Fruit fly (Drosophila melanogaster): ENCODE measurements around the gene Hsp23.

The Hsp23 gene

dm6 chr3L:9397156-9397555 is 15.5 kb downstream of the Hsp23 start (continued):
- TF ChIP-seq CG15269 (tag; optimal IDR thresholded peaks at IDR 0.05) = peak; percentile 1
- TF ChIP-seq HLH4C (GFP tag; IDR thresholded peaks at IDR 0.05; ENCODE audit: partially characterized antibody) = no peak
- TF ChIP-seq CG1832 (GFP tag; optimal IDR thresholded peaks at IDR 0.05) = no peak
- no peak for TF ChIP-seq dan (GFP tag; IDR thresholded peaks at IDR 0.05)
- TF ChIP-seq fd64A (GFP tag; optimal IDR thresholded peaks at IDR 0.05) = peak; percentile 82
- no peak for TF ChIP-seq Ravus (GFP tag; IDR thresholded peaks at IDR 0.05)
- TF ChIP-seq CG10959 (GFP tag; IDR thresholded peaks at IDR 0.05) = peak; percentile 32; the same call in 1 of the 2 replicates
- TF ChIP-seq kay (GFP tag; optimal IDR thresholded peaks at IDR 0.05) = peak; percentile 12
- peak; percentile 31 for TF ChIP-seq CG7786 (GFP tag; optimal IDR thresholded peaks at IDR 0.05)
- no peak for TF ChIP-seq trh (GFP tag; optimal IDR thresholded peaks at IDR 0.05)
- no peak for TF ChIP-seq Scr (GFP tag; IDR thresholded peaks at IDR 0.05; ENCODE audit: partially characterized antibody)
- no peak for TF ChIP-seq mld (GFP tag; IDR thresholded peaks at IDR 0.05; ENCODE audit: partially characterized antibody)
- TF ChIP-seq CG9727 (GFP tag; optimal IDR thresholded peaks at IDR 0.05) = peak; percentile 69
- no peak for TF ChIP-seq HmgD (GFP tag; optimal IDR thresholded peaks at IDR 0.05)
- TF ChIP-seq CG12744 (GFP tag; optimal IDR thresholded peaks at IDR 0.05) = peak; percentile 20
- TF ChIP-seq CG3281 (GFP tag; optimal IDR thresholded peaks at IDR 0.05) = peak; percentile 91
- no peak for TF ChIP-seq vvl (GFP tag; IDR thresholded peaks at IDR 0.05)
- peak; percentile 26 for TF ChIP-seq kni (GFP tag; optimal IDR thresholded peaks at IDR 0.05)
- peak; percentile 75 for TF ChIP-seq NK7.1 (GFP tag; optimal IDR thresholded peaks at IDR 0.05)
- no peak for TF ChIP-seq hth (optimal IDR thresholded peaks at IDR 0.05)
- TF ChIP-seq CG3847 (GFP tag; IDR thresholded peaks at IDR 0.05) = no peak
- peak; percentile 33; the same call in 1 of the 2 replicates for TF ChIP-seq CG14441 (GFP tag; IDR thresholded peaks at IDR 0.05)
- TF ChIP-seq CG6254 (GFP tag; optimal IDR thresholded peaks at IDR 0.05) = peak; percentile 34
- peak; percentile 23; the same call in 1 of the 2 replicates for TF ChIP-seq GATAe (GFP tag; conservative IDR thresholded peaks at IDR 0.05)
- TF ChIP-seq CG12104 (GFP tag; optimal IDR thresholded peaks at IDR 0.05) = peak; percentile 62
- TF ChIP-seq psq (GFP tag; optimal IDR thresholded peaks at IDR 0.05) = no peak
- peak; percentile 24; the same call in 1 of the 2 replicates for TF ChIP-seq Ada2b (GFP tag; IDR thresholded peaks at IDR 0.05)
- TF ChIP-seq CG2129 (GFP tag; IDR thresholded peaks at IDR 0.05; ENCODE audit: partially characterized antibody) = no peak
- TF ChIP-seq CG10267 (tag; optimal IDR thresholded peaks at IDR 0.05) = no peak
- TF ChIP-seq CG8281 (tag; optimal IDR thresholded peaks at IDR 0.05) = peak; percentile 32
- TF ChIP-seq CG30020 (tag; optimal IDR thresholded peaks at IDR 0.05) = no peak
- TF ChIP-seq chinmo (GFP tag; IDR thresholded peaks at IDR 0.05; ENCODE audit: partially characterized antibody) = no peak
- no peak for TF ChIP-seq Hmx (GFP tag; optimal IDR thresholded peaks at IDR 0.05)
- TF ChIP-seq Lpt (GFP tag; optimal IDR thresholded peaks at IDR 0.05) = no peak
- no peak for TF ChIP-seq CG9437 (GFP tag; optimal IDR thresholded peaks at IDR 0.05)
- TF ChIP-seq row (GFP tag; IDR thresholded peaks at IDR 0.05) = no peak
- TF ChIP-seq NFAT (GFP tag; IDR thresholded peaks at IDR 0.05) = no peak
- TF ChIP-seq CG12391 (tag; optimal IDR thresholded peaks at IDR 0.05) = peak; percentile 6
- TF ChIP-seq sc (optimal IDR thresholded peaks at IDR 0.05) = no peak
- TF ChIP-seq sc (GFP tag; optimal IDR thresholded peaks at IDR 0.05) = peak; percentile 28
- TF ChIP-seq MTF-1 (GFP tag; optimal IDR thresholded peaks at IDR 0.05; ENCODE audit: borderline replicate concordance) = peak; percentile 87
- TF ChIP-seq Hey (tag; optimal IDR thresholded peaks at IDR 0.05) = peak; percentile 58
- TF ChIP-seq nau (GFP tag; optimal IDR thresholded peaks at IDR 0.05) = peak; percentile 82
- peak; percentile 38 for TF ChIP-seq ems (GFP tag; optimal IDR thresholded peaks at IDR 0.05)
- TF ChIP-seq tap (tag; optimal IDR thresholded peaks at IDR 0.05) = peak; percentile 55
- TF ChIP-seq CG16779 (GFP tag; IDR thresholded peaks at IDR 0.05) = 0 out of 2 replicates have a peak, but pooled peaks have one; percentile 48
- 0 out of 3 replicates have a peak, but pooled peaks have one; percentile 53 for TF ChIP-seq z (GFP tag; IDR thresholded peaks at IDR 0.05)
- TF ChIP-seq CG17359 (tag; optimal IDR thresholded peaks at IDR 0.05) = peak; percentile 78
- no peak for TF ChIP-seq abd-A (tag; optimal IDR thresholded peaks at IDR 0.05)
- no peak for TF ChIP-seq fru (optimal IDR thresholded peaks at IDR 0.05)
- TF ChIP-seq BtbVII (GFP tag; optimal IDR thresholded peaks at IDR 0.05) = peak; percentile 91
- no peak for TF ChIP-seq CG43689 (GFP tag; IDR thresholded peaks at IDR 0.05)

Data from whole organism, embryonic.